Fruit fly (Drosophila melanogaster): Measurements from ENCODE around the gene CG6923.

DNA sequence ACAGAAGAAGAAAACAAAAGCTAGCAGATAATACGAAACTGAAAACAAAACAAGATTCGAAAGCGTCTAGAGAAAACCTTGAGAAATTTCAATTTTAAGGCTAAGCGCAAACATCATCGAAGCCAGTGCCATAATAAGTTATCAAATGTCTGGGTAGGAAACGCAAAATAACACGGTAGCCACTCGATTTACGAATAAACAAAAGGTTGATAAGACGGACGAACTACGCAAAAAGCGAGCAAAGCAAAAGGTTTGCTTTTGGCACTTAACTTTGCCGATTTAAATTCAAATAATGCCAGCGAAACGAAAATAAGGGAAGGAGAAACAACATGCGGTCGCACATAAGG is 8.3 kb upstream of the CG6923 start:
- no peak for TF ChIP-seq pan (optimal IDR thresholded peaks at IDR 0.05)
- TF ChIP-seq psq (GFP tag; optimal IDR thresholded peaks at IDR 0.05) = no peak
- no peak for TF ChIP-seq Dif (GFP tag; optimal IDR thresholded peaks at IDR 0.05; ENCODE audit: partially characterized antibody)
- no peak for TF ChIP-seq CG32264 (GFP tag; optimal IDR thresholded peaks at IDR 0.05)
- TF ChIP-seq Hr83 (GFP tag; optimal IDR thresholded peaks at IDR 0.05; ENCODE audit: poor library complexity, severe bottlenecking) = no peak
- TF ChIP-seq CG9705 (GFP tag; optimal IDR thresholded peaks at IDR 0.05) = no peak
- TF ChIP-seq Jra (GFP tag; optimal IDR thresholded peaks at IDR 0.05) = no peak
